Fruit fly (Drosophila melanogaster) whole organism, embryonic: ENCODE results near the gene CG11089.

ENCODE experiments used
- Atf-2 ChIP-seq: fragments of 200-800 bp; sonication (Bioruptor generic); optimal IDR thresholded peaks from 2 replicates; lab custom pipeline; 2016; ENCODE audit warnings: missing biosample characterization, missing genetic modification characterization
- CG1024 ChIP-seq: fragments of 200-800 bp; sonication (Bioruptor generic); IDR thresholded peaks from 2 replicates; pipeline ENCODE4 v1.3.6; 2022; ENCODE audit warnings: missing biosample characterization, missing genetic modification characterization
- CG10979 ChIP-seq: fragments of 200-800 bp; sonication (Bioruptor generic); optimal IDR thresholded peaks from 2 replicates; lab custom pipeline; 2018; ENCODE audit warnings: missing biosample characterization, mild to moderate bottlenecking, missing genetic modification characterization, moderate library complexity
- CG11560 ChIP-seq: fragments of 200-800 bp; sonication (Bioruptor generic); IDR thresholded peaks from 3 replicates; pipeline ENCODE4 v1.3.6; 2022; ENCODE audit warnings: missing biosample characterization, missing genetic modification characterization
- CG11696 ChIP-seq: fragments of 200-800 bp; sonication (Bioruptor generic); IDR thresholded peaks from 2 replicates; pipeline ENCODE4 v1.3.6; 2022; ENCODE audit warnings: missing biosample characterization, missing genetic modification characterization
- CG12769 ChIP-seq: fragments of 200-800 bp; sonication (Bioruptor generic); optimal IDR thresholded peaks from 2 replicates; lab custom pipeline; 2019; ENCODE audit warnings: missing biosample characterization, mild to moderate bottlenecking, missing genetic modification characterization, moderate library complexity
- CG15073 ChIP-seq: fragments of 200-800 bp; sonication (Bioruptor generic); optimal IDR thresholded peaks from 2 replicates; lab custom pipeline; 2016; ENCODE audit warnings: missing biosample characterization, missing genetic modification characterization
- CG16813 ChIP-seq: fragments of 200-800 bp; sonication (Bioruptor generic); IDR thresholded peaks from 3 replicates; pipeline ENCODE4 v1.3.6; 2022; ENCODE audit warnings: missing biosample characterization, missing genetic modification characterization; ENCODE audit not compliant: partially characterized antibody
- CG17612 ChIP-seq: fragments of 200-800 bp; sonication (Bioruptor generic); IDR thresholded peaks from 2 replicates; pipeline ENCODE4 v1.3.6; 2022; ENCODE audit warnings: missing biosample characterization, missing genetic modification characterization
- CG2875 ChIP-seq: fragments of 200-800 bp; sonication (Bioruptor generic); optimal IDR thresholded peaks from 2 replicates; lab custom pipeline; 2017; ENCODE audit warnings: missing biosample characterization, mild to moderate bottlenecking, missing genetic modification characterization, missing genetic modification reagents
- CG2889 ChIP-seq: fragments of 200-800 bp; sonication (Bioruptor generic); IDR thresholded peaks from 3 replicates; pipeline ENCODE4 v1.3.6; 2022; ENCODE audit warnings: missing biosample characterization, missing genetic modification characterization
- CG4707 ChIP-seq: fragments of 200-800 bp; sonication (Bioruptor generic); optimal IDR thresholded peaks from 2 replicates; lab custom pipeline; 2018; ENCODE audit warnings: missing biosample characterization, mild to moderate bottlenecking, missing genetic modification characterization, moderate library complexity
- CG6654 ChIP-seq: fragments of 200-800 bp; sonication (Bioruptor generic); optimal IDR thresholded peaks from 2 replicates; lab custom pipeline; 2017; ENCODE audit warnings: missing biosample characterization, mild to moderate bottlenecking, missing genetic modification characterization
- CG6813 ChIP-seq: fragments of 200-800 bp; sonication (Bioruptor generic); optimal IDR thresholded peaks from 2 replicates; lab custom pipeline; 2017; ENCODE audit warnings: missing biosample characterization, missing genetic modification characterization, mild to moderate bottlenecking, moderate library complexity, missing genetic modification reagents
- CG7372 ChIP-seq: fragments of 200-800 bp; sonication (Bioruptor generic); IDR thresholded peaks from 2 replicates; pipeline ENCODE4 v1.3.6; 2022; ENCODE audit warnings: missing biosample characterization, missing genetic modification characterization
- CG8359 ChIP-seq: fragments of 200-800 bp; sonication (Bioruptor generic); optimal IDR thresholded peaks from 2 replicates; lab custom pipeline; 2017; ENCODE audit warnings: missing biosample characterization, mild to moderate bottlenecking, missing genetic modification characterization, borderline replicate concordance
- CG8944 ChIP-seq: fragments of 200-800 bp; sonication (Bioruptor generic); optimal IDR thresholded peaks from 3 replicates; lab custom pipeline; 2016; ENCODE audit warnings: missing biosample characterization, missing genetic modification characterization
- CG9609 ChIP-seq: fragments of 200-800 bp; sonication (Bioruptor generic); optimal IDR thresholded peaks from 3 replicates; lab custom pipeline; 2016; ENCODE audit warnings: missing biosample characterization, missing genetic modification characterization
- CG9797 ChIP-seq: fragments of 200-800 bp; sonication (Bioruptor generic); optimal IDR thresholded peaks from 3 replicates; lab custom pipeline; 2018; ENCODE audit warnings: missing biosample characterization, mild to moderate bottlenecking, missing genetic modification characterization
- Camta ChIP-seq: fragments of 200-800 bp; sonication (Bioruptor generic); optimal IDR thresholded peaks from 2 replicates; lab custom pipeline; 2016; ENCODE audit warnings: missing biosample characterization, missing genetic modification characterization
- Drgx ChIP-seq: fragments of 200-800 bp; sonication (Bioruptor generic); IDR thresholded peaks from 2 replicates; pipeline ENCODE4 v1.3.6; 2022; ENCODE audit warnings: missing biosample characterization, missing genetic modification characterization
- GATAe ChIP-seq: fragments of 200-800 bp; sonication (Bioruptor generic); conservative IDR thresholded peaks from 2 replicates; pipeline ENCODE4 v1.3.6; 2022; ENCODE audit warnings: missing biosample characterization, missing genetic modification characterization
- Hand ChIP-seq: fragments of 200-800 bp; sonication (Bioruptor generic); optimal IDR thresholded peaks from 2 replicates; lab custom pipeline; 2017; ENCODE audit warnings: mild to moderate bottlenecking, missing biosample characterization, missing genetic modification reagents, missing genetic modification characterization
- MESR4 ChIP-seq: fragments of 200-800 bp; sonication (Bioruptor generic); optimal IDR thresholded peaks from 2 replicates; lab custom pipeline; 2018; ENCODE audit warnings: missing biosample characterization, mild to moderate bottlenecking, missing genetic modification characterization, moderate library complexity
- Neu2 ChIP-seq: fragments of 200-800 bp; sonication (Bioruptor generic); optimal IDR thresholded peaks from 3 replicates; lab custom pipeline; 2016; ENCODE audit warnings: missing biosample characterization, missing genetic modification characterization, borderline replicate concordance
- Opbp ChIP-seq: fragments of 200-800 bp; sonication (Bioruptor generic); IDR thresholded peaks from 3 replicates; pipeline ENCODE4 v1.3.6; 2022; ENCODE audit warnings: missing biosample characterization, missing genetic modification characterization; ENCODE audit not compliant: partially characterized antibody
- PHDP ChIP-seq: fragments of 200-800 bp; sonication (Bioruptor generic); optimal IDR thresholded peaks from 3 replicates; lab custom pipeline; 2018; ENCODE audit warnings: missing biosample characterization, mild to moderate bottlenecking, missing genetic modification characterization, moderate library complexity
- Poxn ChIP-seq: fragments of 200-800 bp; sonication (Bioruptor generic); IDR thresholded peaks from 2 replicates; pipeline ENCODE4 v1.3.6; 2022; ENCODE audit warnings: missing biosample characterization, missing genetic modification characterization
- Sox102F ChIP-seq: fragments of 200-800 bp; sonication (Bioruptor generic); optimal IDR thresholded peaks from 2 replicates; lab custom pipeline; 2018; ENCODE audit warnings: missing biosample characterization, mild to moderate bottlenecking, missing genetic modification characterization, moderate library complexity
- Sry-β ChIP-seq: fragments of 200-800 bp; sonication (Bioruptor generic); optimal IDR thresholded peaks from 2 replicates; lab custom pipeline; 2018; ENCODE audit warnings: missing biosample characterization, mild to moderate bottlenecking, missing genetic modification characterization, moderate library complexity
- Ssrp ChIP-seq: fragments of 200-800 bp; sonication (Bioruptor generic); optimal IDR thresholded peaks from 2 replicates; lab custom pipeline; 2018; ENCODE audit warnings: missing biosample characterization, mild to moderate bottlenecking, missing genetic modification characterization, moderate library complexity
- YL-1 ChIP-seq: fragments of 200-800 bp; sonication (Bioruptor generic); optimal IDR thresholded peaks from 3 replicates; lab custom pipeline; 2017; ENCODE audit warnings: missing biosample characterization, mild to moderate bottlenecking, missing genetic modification characterization
- btn ChIP-seq: fragments of 200-800 bp; sonication (Bioruptor generic); optimal IDR thresholded peaks from 2 replicates; lab custom pipeline; 2016; ENCODE audit warnings: missing biosample characterization, missing genetic modification characterization
- cad ChIP-seq: fragments of >200 bp; optimal IDR thresholded peaks from 2 replicates; lab custom pipeline; 2017; ENCODE audit warnings: missing biosample characterization, missing genetic modification characterization
- chinmo ChIP-seq: fragments of 200-800 bp; sonication (Bioruptor generic); IDR thresholded peaks from 4 replicates; pipeline ENCODE4 v1.3.6; 2022; ENCODE audit warnings: missing biosample characterization, missing genetic modification characterization; ENCODE audit not compliant: partially characterized antibody
- cwo ChIP-seq: fragments of 200-800 bp; sonication (Bioruptor generic); optimal IDR thresholded peaks from 3 replicates; lab custom pipeline; 2017; ENCODE audit warnings: missing biosample characterization, missing genetic modification characterization, mild to moderate bottlenecking, moderate library complexity, missing genetic modification reagents
- fd102C ChIP-seq: fragments of 200-800 bp; sonication (Bioruptor generic); optimal IDR thresholded peaks from 2 replicates; lab custom pipeline; 2018; ENCODE audit warnings: missing biosample characterization, mild to moderate bottlenecking, missing genetic modification characterization, moderate library complexity
- gsb-n ChIP-seq: fragments of 200-800 bp; sonication (Bioruptor generic); optimal IDR thresholded peaks from 3 replicates; lab custom pipeline; 2018; ENCODE audit warnings: missing biosample characterization, mild to moderate bottlenecking, missing genetic modification characterization
- hb ChIP-seq: fragments of 200-800 bp; sonication (Bioruptor generic); IDR thresholded peaks from 3 replicates; pipeline ENCODE4 v1.3.6; 2022; ENCODE audit warnings: missing biosample characterization, missing genetic modification characterization; ENCODE audit not compliant: partially characterized antibody
- hkb ChIP-seq, 2 experiments: fragments of 200-800 bp in 1 of 2; fragments of >200 bp in 1 of 2; sonication (Bioruptor generic) in 1 of 2; IDR thresholded peaks in 1 of 2; optimal IDR thresholded peaks in 1 of 2; 2 replicates each; pipeline versions ENCODE4 v1.3.6 to Lab custom; 2017 to 2022; ENCODE audit warnings: missing biosample characterization in 1 of 2, missing genetic modification characterization in 1 of 2
- jumu ChIP-seq: fragments of 200-800 bp; sonication (Bioruptor generic); optimal IDR thresholded peaks from 3 replicates; lab custom pipeline; 2016; ENCODE audit warnings: missing biosample characterization, missing genetic modification characterization
- klu ChIP-seq: fragments of 200-800 bp; sonication (Bioruptor generic); IDR thresholded peaks from 2 replicates; pipeline ENCODE4 v1.3.6; 2022; ENCODE audit warnings: missing biosample characterization, missing genetic modification characterization
- luna ChIP-seq: fragments of 200-800 bp; sonication (Bioruptor generic); optimal IDR thresholded peaks from 2 replicates; lab custom pipeline; 2016; ENCODE audit warnings: missing biosample characterization, missing genetic modification characterization
- otp ChIP-seq: fragments of 200-800 bp; sonication (Bioruptor generic); IDR thresholded peaks from 3 replicates; pipeline ENCODE4, ENCODE4 v1.3.6; 2022; ENCODE audit warnings: missing biosample characterization, missing genetic modification characterization
- pb ChIP-seq: fragments of 200-800 bp; sonication (Bioruptor generic); optimal IDR thresholded peaks from 3 replicates; lab custom pipeline; 2016; ENCODE audit warnings: missing biosample characterization, missing genetic modification characterization
- prd ChIP-seq, 3 experiments: fragments of >200 bp in 2 of 3; fragments of 200-800 bp in 1 of 3; sonication (Bioruptor generic) in 1 of 3; optimal IDR thresholded peaks in 2 of 3; IDR thresholded peaks in 1 of 3; 2 replicates in 2 of 3; 3 replicates in 1 of 3; pipeline versions ENCODE4 v1.3.6 to Lab custom; 2017 to 2022; ENCODE audit warnings: missing biosample characterization in 1 of 3, missing genetic modification characterization in 1 of 3
- sqz ChIP-seq: fragments of 200-800 bp; sonication (Bioruptor generic); optimal IDR thresholded peaks from 3 replicates; lab custom pipeline; 2018; ENCODE audit warnings: missing biosample characterization, mild to moderate bottlenecking, missing genetic modification characterization
- vvl ChIP-seq: fragments of 200-800 bp; sonication (Bioruptor generic); IDR thresholded peaks from 2 replicates; pipeline ENCODE4 v1.3.6; 2022; ENCODE audit warnings: missing biosample characterization, missing genetic modification characterization
- zfh1 ChIP-seq: fragments of 200-800 bp; sonication (Bioruptor generic); IDR thresholded peaks from 3 replicates; pipeline ENCODE4 v1.3.6; 2022; ENCODE audit warnings: missing biosample characterization, missing genetic modification characterization

The CG11089 gene

DNA sequence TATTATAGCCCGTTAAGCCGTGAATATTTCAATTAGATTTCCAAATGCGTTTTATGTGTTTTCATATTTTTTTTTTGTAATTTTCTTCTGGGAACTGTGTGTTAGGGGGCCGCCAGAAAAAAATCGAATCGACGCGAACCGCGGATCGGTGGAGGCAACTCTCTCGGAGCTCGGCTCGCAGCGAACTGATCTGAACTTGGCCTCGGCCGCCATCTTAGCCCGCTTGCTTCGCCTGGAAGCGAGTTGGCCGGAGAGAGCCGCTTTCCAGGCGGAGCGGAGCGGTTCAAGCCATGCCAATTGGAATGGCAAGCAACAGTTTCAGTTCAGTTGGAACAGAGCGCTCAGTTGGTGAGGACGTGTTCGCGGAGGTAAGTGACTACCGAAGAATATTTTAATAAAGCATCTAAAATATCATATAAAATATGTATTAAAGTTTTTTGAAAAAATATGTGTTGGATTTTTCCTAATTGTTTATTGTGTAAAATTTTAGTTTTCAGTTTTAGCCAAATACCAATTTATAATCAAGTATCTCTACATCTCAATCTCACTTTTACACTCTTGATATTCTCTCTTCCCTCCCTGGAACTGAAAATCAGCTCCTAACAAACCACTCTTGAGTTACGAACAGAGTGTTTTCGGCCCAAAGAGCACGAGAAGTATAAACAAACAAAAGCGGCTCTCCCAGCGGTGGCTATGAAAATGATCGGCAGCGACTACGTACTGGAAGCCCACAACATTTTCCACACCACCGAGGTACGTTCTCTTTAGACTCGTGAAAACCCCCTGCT, 17.8 kb downstream of the CG11089 start, which contains the start of the genes CG31121 and CG11069 (continued):
- TF ChIP-seq Neu2, result no peak
- no peak for TF ChIP-seq YL-1
- no peak for TF ChIP-seq hkb (optimal IDR thresholded peaks at IDR 0.05; lab: Kevin White, UChicago)
- no peak for TF ChIP-seq hkb (GFP tag; IDR thresholded peaks at IDR 0.05; lab: Robert Waterston, UW)
- TF ChIP-seq CG15073 (GFP tag; lab: Kevin White, UChicago), result no peak
- TF ChIP-seq zfh1 (GFP tag; lab: Robert Waterston, UW), result 0 out of 3 replicates have a peak, but pooled peaks have one; percentile 24
- TF ChIP-seq gsb-n (tag; lab: Kevin White, UChicago), result no peak
- TF ChIP-seq Drgx, result peak; percentile 45; the same call in 1 of the 2 replicates
- TF ChIP-seq CG9609 (GFP tag; lab: Kevin White, UChicago), result no peak
- TF ChIP-seq chinmo (GFP tag; lab: Robert Waterston, UW), result 0 out of 4 replicates have a peak, but pooled peaks have one; percentile 56
- TF ChIP-seq CG11560 (tag; lab: Robert Waterston, UW), result no peak
- no peak for TF ChIP-seq PHDP (tag; lab: Kevin White, UChicago)
- TF ChIP-seq Poxn (GFP tag; lab: Robert Waterston, UW), result no peak
- 0 out of 2 replicates have a peak, but pooled peaks have one; percentile 9 for TF ChIP-seq vvl
- TF ChIP-seq prd (optimal IDR thresholded peaks at IDR 0.05; lab: Kevin White, UChicago), result no peak
- TF ChIP-seq prd (GFP tag; IDR thresholded peaks at IDR 0.05; lab: Robert Waterston, UW), result 0 out of 3 replicates have a peak, but pooled peaks have one; percentile 14
- no peak for TF ChIP-seq cwo
- no peak for TF ChIP-seq cad (GFP tag; lab: Kevin White, UChicago)
- TF ChIP-seq CG16813 (GFP tag; lab: Robert Waterston, UW), result 0 out of 3 replicates have a peak, but pooled peaks have one; percentile 15
- no peak for TF ChIP-seq klu (GFP tag; lab: Robert Waterston, UW)
- no peak for TF ChIP-seq CG10979
- TF ChIP-seq CG6813 (GFP tag; lab: Kevin White, UChicago), result no peak
- no peak for TF ChIP-seq hb (GFP tag; lab: Robert Waterston, UW)
- no peak for TF ChIP-seq Sry-β
- no peak for TF ChIP-seq jumu (GFP tag; lab: Kevin White, UChicago)
- no peak for TF ChIP-seq pb (GFP tag; lab: Kevin White, UChicago)
- TF ChIP-seq fd102C (GFP tag; lab: Kevin White, UChicago), result no peak
- no peak for TF ChIP-seq GATAe (GFP tag; lab: Robert Waterston, UW)
- no peak for TF ChIP-seq CG1024 (GFP tag; lab: Robert Waterston, UW)
- TF ChIP-seq CG8944 (GFP tag; lab: Kevin White, UChicago), result no peak
- TF ChIP-seq MESR4 (GFP tag; lab: Kevin White, UChicago), result no peak
- TF ChIP-seq CG7372, result no peak
- no peak for TF ChIP-seq Camta (GFP tag; lab: Kevin White, UChicago)
- no peak for TF ChIP-seq Hand (GFP tag; lab: Kevin White, UChicago)
- TF ChIP-seq otp (GFP tag; lab: Robert Waterston, UW), result 0 out of 3 replicates have a peak, but pooled peaks have one; percentile 43

DNA sequence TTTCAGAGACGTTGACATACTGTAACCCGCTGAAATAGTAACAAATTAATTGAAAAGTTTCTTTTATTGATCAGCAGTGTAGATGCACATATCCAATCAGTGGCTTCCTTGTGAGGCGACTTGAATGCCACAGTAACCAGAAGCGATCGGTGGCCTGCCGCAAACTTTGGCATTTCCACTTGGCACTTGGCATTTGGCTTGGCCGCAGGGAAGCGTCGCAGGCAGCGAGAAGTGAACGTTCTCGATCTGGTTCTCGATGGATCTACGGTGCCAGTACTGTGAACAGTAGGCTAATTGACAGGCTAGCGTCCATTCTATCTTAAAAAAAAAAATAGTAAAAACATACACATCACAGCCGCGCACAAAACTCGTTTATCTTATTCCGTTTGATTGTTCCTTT, 24.0 kb downstream of the CG11089 start, which contains the start of gene CG10845:
TSS of gene CG10845 (plus strand) at position 301 of the 400 bp plus-strand sequence.
- TF ChIP-seq sqz (GFP tag; lab: Kevin White, UChicago) (no peak), CG9797 (GFP tag; lab: Kevin White, UChicago) (no peak), btn (GFP tag; lab: Kevin White, UChicago) (no peak), CG2889 (GFP tag; lab: Robert Waterston, UW) (no peak), Opbp (GFP tag; lab: Robert Waterston, UW) (no peak), CG8359 (no peak), CG2875 (GFP tag; lab: Kevin White, UChicago) (no peak), CG4707 (GFP tag; lab: Kevin White, UChicago) (no peak), CG17612 (GFP tag; lab: Robert Waterston, UW) (no peak), CG6654 (GFP tag; lab: Kevin White, UChicago) (no peak), Ssrp (tag; lab: Kevin White, UChicago) (no peak), Atf-2 (GFP tag; lab: Kevin White, UChicago) (no peak), CG12769 (tag; lab: Kevin White, UChicago) (no peak), CG11696 (no peak), luna (GFP tag; lab: Kevin White, UChicago) (no peak), Sox102F (GFP tag; lab: Kevin White, UChicago) (no peak)
